Worm (Caenorhabditis elegans) whole organism, late embryonic: Measurements from ENCODE around the gene asp-18.

Experiments used
- C38D4.7 ChIP-seq: fragments of 200-800 bp; sonication (Bioruptor generic); optimal IDR thresholded peaks from 2 replicates; lab custom pipeline; 2018; ENCODE audit warnings: mild to moderate bottlenecking, missing genetic modification characterization, moderate library complexity, missing compliant biosample characterization
- F13H6.1 ChIP-seq: sonication (generic microtip); optimal IDR thresholded peaks from 2 replicates; lab custom pipeline; 2016; ENCODE audit warnings: missing genetic modification characterization, missing compliant biosample characterization
- K09A11.1 ChIP-seq: sonication (generic microtip); optimal IDR thresholded peaks from 2 replicates; lab custom pipeline; 2017; ENCODE audit warnings: antibody characterized with exemption, mild to moderate bottlenecking, missing genetic modification characterization, missing compliant biosample characterization; ENCODE audit not compliant: insufficient read depth
- ceh-14 ChIP-seq: sonication (generic microtip); optimal IDR thresholded peaks from 2 replicates; lab custom pipeline; 2016; ENCODE audit warnings: missing genotype, missing genetic modification characterization, missing compliant biosample characterization
- ceh-18 ChIP-seq: sonication (generic microtip); optimal IDR thresholded peaks from 2 replicates; lab custom pipeline; 2016; ENCODE audit warnings: missing genetic modification characterization, missing compliant biosample characterization
- ceh-22 ChIP-seq: sonication (generic microtip); optimal IDR thresholded peaks from 2 replicates; lab custom pipeline; 2017; ENCODE audit warnings: missing biosample characterization, missing genetic modification characterization
- ceh-24 ChIP-seq: sonication (generic microtip); optimal IDR thresholded peaks from 2 replicates; lab custom pipeline; 2016; ENCODE audit warnings: mild to moderate bottlenecking, missing genetic modification characterization, missing compliant biosample characterization
- ceh-30 ChIP-seq: fragments of 150-350 bp; optimal IDR thresholded peaks from 2 replicates; lab custom pipeline; 2014; ENCODE audit warnings: missing biosample characterization, missing genetic modification characterization
- ceh-31 ChIP-seq: sonication (generic microtip); optimal IDR thresholded peaks from 2 replicates; lab custom pipeline; 2016; ENCODE audit warnings: missing genetic modification characterization, missing compliant biosample characterization
- ceh-6 ChIP-seq: fragments of 200-800 bp; sonication (Bioruptor generic); optimal IDR thresholded peaks from 2 replicates; lab custom pipeline; 2018; ENCODE audit warnings: mild to moderate bottlenecking, missing genetic modification characterization, missing compliant biosample characterization
- ceh-9 ChIP-seq: sonication (generic microtip); optimal IDR thresholded peaks from 2 replicates; lab custom pipeline; 2016; ENCODE audit warnings: mild to moderate bottlenecking, missing genetic modification characterization, inconsistent platforms, missing compliant biosample characterization
- dve-1 ChIP-seq: sonication (generic microtip); optimal IDR thresholded peaks from 2 replicates; lab custom pipeline; 2017; ENCODE audit warnings: antibody characterized with exemption, mild to moderate bottlenecking, missing genetic modification characterization, missing compliant biosample characterization
- elt-2 ChIP-seq: sonication (generic microtip); optimal IDR thresholded peaks from 2 replicates; lab custom pipeline; 2016; ENCODE audit warnings: missing genetic modification reagents, missing genetic modification characterization, missing compliant biosample characterization
- ets-4 ChIP-seq: sonication (generic microtip); optimal IDR thresholded peaks from 2 replicates; lab custom pipeline; 2016; ENCODE audit warnings: missing genetic modification characterization, missing compliant biosample characterization
- fkh-10 ChIP-seq: fragments of 150-350 bp; optimal IDR thresholded peaks from 2 replicates; lab custom pipeline; 2014; ENCODE audit warnings: missing biosample characterization, missing genetic modification reagents, missing genetic modification characterization
- fkh-6 ChIP-seq: sonication (generic microtip); optimal IDR thresholded peaks from 2 replicates; lab custom pipeline; 2016; ENCODE audit warnings: missing genetic modification characterization, missing compliant biosample characterization
- gmeb-2 ChIP-seq: sonication (generic microtip); optimal IDR thresholded peaks from 2 replicates; lab custom pipeline; 2016; ENCODE audit warnings: missing genetic modification characterization, inconsistent platforms, missing compliant biosample characterization
- hlh-13 ChIP-seq: fragments of 200-800 bp; sonication (Bioruptor generic); optimal IDR thresholded peaks from 2 replicates; lab custom pipeline; 2018; ENCODE audit warnings: mild to moderate bottlenecking, missing genetic modification characterization, missing compliant biosample characterization
- hlh-15 ChIP-seq: sonication (generic microtip); optimal IDR thresholded peaks from 2 replicates; lab custom pipeline; 2016; ENCODE audit warnings: missing genetic modification characterization, missing compliant biosample characterization
- hlh-8 ChIP-seq: sonication (generic microtip); optimal IDR thresholded peaks from 2 replicates; lab custom pipeline; 2016; ENCODE audit warnings: missing genotype, missing genetic modification characterization, missing compliant biosample characterization
- lim-6 ChIP-seq: sonication (generic microtip); optimal IDR thresholded peaks from 2 replicates; lab custom pipeline; 2016; ENCODE audit warnings: missing genetic modification characterization, missing compliant biosample characterization
- madf-2 ChIP-seq: sonication (generic microtip); optimal IDR thresholded peaks from 2 replicates; lab custom pipeline; 2017; ENCODE audit warnings: missing genetic modification characterization, missing compliant biosample characterization
- mec-3 ChIP-seq: sonication (generic microtip); optimal IDR thresholded peaks from 2 replicates; lab custom pipeline; 2016; ENCODE audit warnings: borderline replicate concordance, missing genetic modification characterization, missing compliant biosample characterization
- nfya-1 ChIP-seq: sonication (generic microtip); optimal IDR thresholded peaks from 2 replicates; lab custom pipeline; 2017; ENCODE audit warnings: missing genetic modification characterization, mild to moderate bottlenecking, missing compliant biosample characterization, antibody characterized with exemption, moderate library complexity
- nhr-11 ChIP-seq: fragments of 150-350 bp; optimal IDR thresholded peaks from 2 replicates; lab custom pipeline; 2014; ENCODE audit warnings: missing biosample characterization, missing genetic modification characterization
- odd-2 ChIP-seq: sonication (generic microtip); optimal IDR thresholded peaks from 2 replicates; lab custom pipeline; 2017; ENCODE audit warnings: antibody characterized with exemption, mild to moderate bottlenecking, missing genetic modification characterization, missing compliant biosample characterization
- pax-1 ChIP-seq: fragments of 150-350 bp; optimal IDR thresholded peaks from 2 replicates; lab custom pipeline; 2014; ENCODE audit warnings: missing biosample characterization, missing genetic modification characterization
- pha-4 ChIP-seq: fragments of 150-350 bp; optimal IDR thresholded peaks from 2 replicates; lab custom pipeline; 2018; ENCODE audit warnings: missing biosample characterization, missing genetic modification reagents, missing genetic modification characterization
- pqm-1 ChIP-seq: sonication (generic microtip); optimal IDR thresholded peaks from 2 replicates; lab custom pipeline; 2016; ENCODE audit warnings: missing genetic modification characterization, missing compliant biosample characterization
- pros-1 ChIP-seq: fragments of 150-350 bp; optimal IDR thresholded peaks from 2 replicates; lab custom pipeline; 2014; ENCODE audit warnings: missing biosample characterization, missing genetic modification reagents, missing genetic modification characterization
- sdc-2 ChIP-seq: sonication (generic microtip); optimal IDR thresholded peaks from 2 replicates; lab custom pipeline; 2016; ENCODE audit warnings: missing genotype, missing genetic modification characterization, missing compliant biosample characterization
- sox-2 ChIP-seq: fragments of 200-800 bp; sonication (Bioruptor generic); IDR thresholded peaks from 2 replicates; pipeline ENCODE4 v1.3.6; 2022; ENCODE audit warnings: missing genetic modification reagents, missing genetic modification characterization, missing compliant biosample characterization
- syd-9 ChIP-seq: sonication (generic microtip); optimal IDR thresholded peaks from 2 replicates; lab custom pipeline; 2016; ENCODE audit warnings: mild to moderate bottlenecking, missing genetic modification characterization, moderate library complexity, missing compliant biosample characterization
- tbx-7 ChIP-seq: sonication (generic microtip); optimal IDR thresholded peaks from 2 replicates; lab custom pipeline; 2016; ENCODE audit warnings: missing genotype, missing genetic modification characterization, missing compliant biosample characterization
- unc-3 ChIP-seq, 2 experiments: fragments of 200-800 bp in 1 of 2; sonication (Bioruptor generic) in 1 of 2; sonication (generic microtip) in 1 of 2; conservative IDR thresholded peaks in 1 of 2; optimal IDR thresholded peaks in 1 of 2; 2 replicates each; pipeline versions ENCODE4 v1.3.6 to Lab custom; 2016 to 2022; ENCODE audit warnings: missing compliant biosample characterization in 2 of 2, missing genetic modification characterization in 2 of 2, missing genetic modification reagents in 1 of 2
- unc-55 ChIP-seq: sonication (generic microtip); optimal IDR thresholded peaks from 2 replicates; lab custom pipeline; 2017; ENCODE audit warnings: missing biosample characterization, missing genetic modification reagents, missing genetic modification characterization
- unc-86 ChIP-seq: sonication (generic microtip); optimal IDR thresholded peaks from 2 replicates; lab custom pipeline; 2016; ENCODE audit warnings: missing genetic modification characterization, missing compliant biosample characterization
- ztf-16 ChIP-seq: sonication (generic microtip); optimal IDR thresholded peaks from 2 replicates; lab custom pipeline; 2017; ENCODE audit warnings: missing genetic modification characterization, missing compliant biosample characterization

Gene asp-18

ce11 chrV:18723604-18724003 lies 7.9 kb downstream of the asp-18 start (continued):
- TF ChIP-seq lim-6 (tag; lab: Kevin White, UChicago) = peak; percentile 56
- no peak for TF ChIP-seq hlh-13 (GFP tag; lab: Kevin White, UChicago)
- no peak for TF ChIP-seq hlh-8 (tag; lab: Kevin White, UChicago)
- peak; percentile 97 for TF ChIP-seq nfya-1 (tag; lab: Kevin White, UChicago)
- TF ChIP-seq madf-2 (tag; lab: Kevin White, UChicago) = no peak
- TF ChIP-seq dve-1 = peak; percentile 52
- peak; percentile 76 for TF ChIP-seq ceh-14
- TF ChIP-seq ceh-22 (tag; lab: Kevin White, UChicago) = peak; percentile 9
- TF ChIP-seq ceh-31 (tag; lab: Kevin White, UChicago) = peak; percentile 97
- peak; percentile 27 for TF ChIP-seq ceh-6
- TF ChIP-seq nhr-11 (tag; lab: Kevin White, UChicago) = no peak
- peak; percentile 62 for TF ChIP-seq ets-4 (tag; lab: Kevin White, UChicago)
- peak; percentile 92 for TF ChIP-seq ceh-30 (tag; lab: Kevin White, UChicago)
- TF ChIP-seq mec-3 (tag; lab: Kevin White, UChicago) = no peak
- no peak for TF ChIP-seq unc-3 (GFP tag; conservative IDR thresholded peaks at IDR 0.05; lab: Robert Waterston, UW)
- TF ChIP-seq unc-3 (tag; optimal IDR thresholded peaks at IDR 0.05; lab: Kevin White, UChicago) = no peak
- TF ChIP-seq pqm-1 (tag; lab: Kevin White, UChicago) = peak; percentile 65
- peak; percentile 58 for TF ChIP-seq F13H6.1 (tag; lab: Kevin White, UChicago)
- TF ChIP-seq elt-2 (tag; lab: Kevin White, UChicago) = peak; percentile 14
- TF ChIP-seq unc-55 = peak; percentile 92
- TF ChIP-seq unc-86 (tag; lab: Kevin White, UChicago) = peak; percentile 54
- TF ChIP-seq sdc-2 = peak; percentile 61
- TF ChIP-seq pros-1 (tag; lab: Kevin White, UChicago) = peak; percentile 79
- peak; percentile 18 for TF ChIP-seq fkh-6
- TF ChIP-seq, all 69 proteins: peak for 34

DNA sequence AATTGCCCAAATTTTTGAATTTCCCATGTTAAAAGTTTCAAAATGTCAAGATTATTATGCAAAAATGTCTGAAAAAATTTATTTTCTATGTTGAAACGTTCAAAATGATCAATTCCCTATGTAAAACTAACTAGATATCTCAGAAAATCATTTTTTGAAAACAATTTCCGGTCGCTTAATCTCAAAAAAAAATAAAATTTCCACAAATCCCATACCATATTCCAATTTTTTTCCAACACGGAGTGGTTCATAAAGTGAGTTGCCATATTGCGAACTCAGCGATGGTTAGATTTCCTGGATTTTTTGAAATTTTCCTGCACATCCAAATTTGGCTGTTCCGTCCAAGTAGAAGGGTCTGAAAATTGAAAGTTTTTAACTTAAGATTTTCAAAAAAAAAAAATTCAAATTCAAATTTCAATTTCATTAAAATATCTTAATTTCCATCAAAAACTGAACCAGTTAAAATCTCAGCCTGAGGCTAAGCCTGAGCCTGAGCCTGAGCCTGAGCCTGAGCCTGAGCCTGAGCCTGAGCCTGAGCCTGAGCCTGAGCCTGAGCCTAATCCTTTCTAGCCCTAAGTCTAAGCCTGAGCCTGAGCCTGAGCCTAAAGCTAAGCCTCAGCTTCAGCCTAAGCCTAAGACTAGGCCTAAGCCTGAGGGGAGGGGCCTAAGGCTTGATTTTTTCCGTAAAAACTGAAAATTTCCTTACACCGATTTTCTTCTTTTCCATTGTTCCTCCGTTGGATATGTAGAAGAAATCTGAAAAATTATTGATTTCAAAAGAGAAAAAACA lies 8.8 kb downstream of the asp-18 start:
- TF ChIP-seq ztf-16 (tag; lab: Kevin White, UChicago) (no peak), hlh-15 (no peak), pha-4 (tag; lab: Kevin White, UChicago) (no peak), sox-2 (GFP tag; lab: Robert Waterston, UW) (no peak), syd-9 (tag; lab: Kevin White, UChicago) (no peak), pax-1 (tag; lab: Kevin White, UChicago) (no peak), C38D4.7 (GFP tag; lab: Kevin White, UChicago) (no peak), ceh-9 (tag; lab: Kevin White, UChicago) (peak; percentile 37), odd-2 (tag; lab: Kevin White, UChicago) (peak; percentile 35), lim-6 (tag; lab: Kevin White, UChicago) (no peak), tbx-7 (tag; lab: Kevin White, UChicago) (no peak), pqm-1 (tag; lab: Kevin White, UChicago) (no peak), ceh-18 (tag; lab: Kevin White, UChicago) (no peak), dve-1 (peak; percentile 88), unc-86 (tag; lab: Kevin White, UChicago) (no peak), gmeb-2 (tag; lab: Kevin White, UChicago) (no peak), ets-4 (tag; lab: Kevin White, UChicago) (no peak), fkh-10 (GFP tag; lab: Kevin White, UChicago) (no peak), ceh-24 (tag; lab: Kevin White, UChicago) (no peak), K09A11.1 (tag; lab: Kevin White, UChicago) (no peak)
